Fruit fly (Drosophila melanogaster) Kc167 (cell line): ENCODE data around the gene CG6055.

ENCODE experiments used
- Myc ChIP-seq: fragments of >200 bp; optimal IDR thresholded peaks from 2 replicates; lab custom pipeline; 2017; ENCODE audit warnings: missing external identifiers
- Sin3A ChIP-seq: fragments of >200 bp; optimal IDR thresholded peaks from 2 replicates; lab custom pipeline; 2018; ENCODE audit warnings: missing external identifiers
- h ChIP-seq: fragments of >200 bp; optimal IDR thresholded peaks from 3 replicates; lab custom pipeline; 2018; ENCODE audit warnings: missing external identifiers
- insv ChIP-seq: fragments of >200 bp; optimal IDR thresholded peaks from 3 replicates; lab custom pipeline; 2018; ENCODE audit warnings: missing external identifiers
- psq ChIP-seq: fragments of >200 bp; optimal IDR thresholded peaks from 2 replicates; lab custom pipeline; 2017; ENCODE audit warnings: missing external identifiers
- ttk ChIP-seq: sonication (Bioruptor generic); optimal IDR thresholded peaks from 2 replicates; lab custom pipeline; 2017; ENCODE audit warnings: missing external identifiers

DNA sequence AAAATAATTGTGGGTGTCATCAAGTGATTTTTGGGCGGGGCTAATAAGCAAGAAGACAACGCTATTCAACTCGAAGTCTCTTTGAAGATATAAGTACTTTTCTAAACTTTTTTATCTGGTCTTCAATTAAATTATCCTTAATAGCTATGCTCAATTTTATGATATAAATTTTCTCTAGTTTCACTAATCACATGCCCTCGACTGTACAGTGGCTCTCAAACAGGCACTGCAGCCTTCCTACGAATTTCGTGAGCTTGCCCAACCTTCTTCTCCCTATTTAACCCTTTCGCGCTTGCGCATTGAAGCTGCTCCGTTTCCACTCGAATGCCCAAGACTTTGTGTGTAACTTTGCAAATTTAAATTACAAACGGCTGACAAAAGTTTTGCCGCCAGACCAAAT lies 39.6 kb downstream of the CG6055 start:
- TF ChIP-seq Myc (lab: Kevin White, UChicago) (no peak), psq (lab: Kevin White, UChicago) (no peak), h (lab: Kevin White, UChicago) (no peak), ttk (no peak), insv (lab: Kevin White, UChicago) (no peak), Sin3A (no peak)
